Fruit fly (Drosophila melanogaster): ENCODE results near the gene Rok.
A peak's percentile ranks its signal among the peaks of the same experiment; 100 is the strongest.

DNA sequence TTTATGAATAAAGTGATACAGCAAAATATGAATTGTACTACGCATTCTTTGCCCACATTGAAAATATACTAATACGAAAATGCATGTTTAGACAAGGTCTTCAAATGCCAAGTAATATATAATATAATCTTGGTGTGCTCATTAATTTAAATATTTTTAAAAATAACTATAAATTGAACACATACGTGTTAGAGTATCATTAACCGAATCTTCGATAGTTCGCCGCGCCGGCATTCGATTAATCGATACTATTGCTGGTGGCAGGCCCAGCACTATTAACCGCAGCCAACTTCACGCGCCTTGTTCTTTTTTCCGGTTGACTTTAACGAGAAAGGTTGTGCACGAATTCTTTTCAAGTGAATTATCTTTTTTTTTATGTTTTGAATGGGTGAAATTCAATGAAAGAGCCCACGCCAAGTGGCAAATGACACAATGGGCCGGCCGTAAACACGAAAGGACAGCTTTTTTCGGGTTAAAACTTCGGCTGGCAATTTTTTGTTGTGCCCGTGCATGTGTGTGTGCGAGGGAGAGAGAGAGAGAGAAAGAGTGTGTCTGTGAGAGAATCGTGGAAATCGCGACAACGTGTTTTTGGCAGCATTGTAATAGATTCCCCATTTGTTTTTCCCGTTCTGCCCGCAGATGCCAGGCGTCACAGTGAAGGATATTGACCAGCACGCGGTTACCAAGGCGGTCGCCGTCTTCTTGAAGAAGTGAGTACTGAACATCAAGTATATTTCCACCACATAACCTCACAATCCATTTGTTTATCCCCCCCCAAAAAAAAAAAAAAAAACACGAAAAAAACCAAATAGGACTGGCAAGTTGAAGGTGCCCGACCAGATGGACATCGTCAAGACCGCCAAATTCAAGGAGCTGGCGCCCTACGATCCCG is 626 bp upstream of the Rok start, which contains the start of gene RpS19a:
- TF ChIP-seq CG33017 (tag; optimal IDR thresholded peaks at IDR 0.05) (peak; percentile 59), Hr96 (GFP tag; optimal IDR thresholded peaks at IDR 0.05) (peak; percentile 89), kay (GFP tag; ENCODE audit: borderline replicate concordance) (no peak), bab1 (GFP tag; optimal IDR thresholded peaks at IDR 0.05) (peak; percentile 92), CG11617 (GFP tag; optimal IDR thresholded peaks at IDR 0.05) (peak; percentile 94), CG12768 (GFP tag; optimal IDR thresholded peaks at IDR 0.05) (peak; percentile 77), ovo (GFP tag; optimal IDR thresholded peaks at IDR 0.05) (peak; percentile 88), tj (GFP tag; optimal IDR thresholded peaks at IDR 0.05) (peak; percentile 67), pad (GFP tag; optimal IDR thresholded peaks at IDR 0.05) (peak; percentile 82), Clk (GFP tag; optimal IDR thresholded peaks at IDR 0.05) (peak; percentile 9)

All from whole organism, adult.